Fruit fly (Drosophila melanogaster): ENCODE results near the gene kst.

The kst gene

DNA sequence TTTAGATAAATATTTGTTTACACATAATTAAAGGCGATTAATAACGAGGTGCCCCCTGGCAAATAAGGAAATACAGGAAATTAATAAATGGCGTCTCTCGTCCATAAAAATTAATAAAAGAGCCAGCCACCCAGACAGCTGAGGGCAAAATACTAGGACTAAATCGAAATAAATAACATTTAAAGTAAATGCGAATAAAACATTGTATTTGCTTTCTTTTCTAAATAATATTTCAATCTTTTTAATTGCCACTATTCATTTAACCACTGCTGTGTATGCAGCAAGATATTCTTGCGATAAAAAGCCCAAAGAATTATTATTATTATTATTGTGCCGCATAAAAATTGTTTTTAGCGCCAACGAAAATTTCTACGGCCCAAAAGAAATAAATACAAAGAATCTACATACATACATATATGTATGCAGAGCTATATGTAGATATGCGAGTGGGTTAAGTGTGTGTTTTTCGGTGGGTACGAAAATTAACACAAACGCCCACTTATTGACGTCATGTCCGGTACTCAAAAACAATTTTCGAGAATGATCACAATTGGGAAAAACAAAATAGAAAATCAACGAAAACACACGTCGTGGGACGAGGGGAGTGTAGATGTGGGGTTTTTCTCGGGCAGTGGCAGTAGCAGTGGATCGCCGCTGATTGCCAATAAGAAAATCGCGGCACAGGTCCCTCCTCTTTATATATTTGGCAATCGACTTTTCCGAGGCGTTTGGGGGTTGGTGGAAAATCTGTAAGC is 69.8 kb downstream of the kst start (continued):
- peak; percentile 2 for TF ChIP-seq CG12769 (tag; optimal IDR thresholded peaks at IDR 0.05)
- 0 out of 2 replicates have a peak, but pooled peaks have one; percentile 37 for TF ChIP-seq stc (GFP tag; IDR thresholded peaks at IDR 0.05)
- TF ChIP-seq CG30403 (GFP tag; optimal IDR thresholded peaks at IDR 0.05) = no peak
- TF ChIP-seq CG15073 (GFP tag; optimal IDR thresholded peaks at IDR 0.05) = no peak
- TF ChIP-seq CG12155 (GFP tag; optimal IDR thresholded peaks at IDR 0.05) = no peak
- TF ChIP-seq Sox102F (GFP tag; optimal IDR thresholded peaks at IDR 0.05) = peak; percentile 13
- TF ChIP-seq en (GFP tag; optimal IDR thresholded peaks at IDR 0.05) = no peak
- TF ChIP-seq Rfx (GFP tag; IDR thresholded peaks at IDR 0.05) = peak; percentile 30; the same call in 1 of the 2 replicates
- TF ChIP-seq lilli (GFP tag; optimal IDR thresholded peaks at IDR 0.05) = peak; percentile 2
- TF ChIP-seq CG14710 (tag; optimal IDR thresholded peaks at IDR 0.05) = no peak
- TF ChIP-seq CG4854 (GFP tag; optimal IDR thresholded peaks at IDR 0.05) = no peak
- no peak for TF ChIP-seq CG10321 (GFP tag; IDR thresholded peaks at IDR 0.05)
- TF ChIP-seq ranshi (GFP tag; IDR thresholded peaks at IDR 0.05) = 0 out of 2 replicates have a peak, but pooled peaks have one; percentile 12
- no peak for TF ChIP-seq zen2 (GFP tag; IDR thresholded peaks at IDR 0.05; ENCODE audit: partially characterized antibody)
- no peak for TF ChIP-seq CG17829 (tag; optimal IDR thresholded peaks at IDR 0.05)
- TF ChIP-seq hkb (optimal IDR thresholded peaks at IDR 0.05) = no peak
- peak; percentile 50; the same call in 1 of the 2 replicates for TF ChIP-seq hkb (GFP tag; IDR thresholded peaks at IDR 0.05)
- TF ChIP-seq CG15011 (GFP tag; optimal IDR thresholded peaks at IDR 0.05) = peak; percentile 8
- TF ChIP-seq CG4820 (GFP tag; optimal IDR thresholded peaks at IDR 0.05) = no peak
- TF ChIP-seq fd96Cb (tag; optimal IDR thresholded peaks at IDR 0.05) = no peak
- TF ChIP-seq CG17328 (GFP tag; IDR thresholded peaks at IDR 0.05) = no peak
- no peak for TF ChIP-seq sob (GFP tag; IDR thresholded peaks at IDR 0.05)

- TF ChIP-seq vvl (GFP tag; IDR thresholded peaks at IDR 0.05) (0 out of 2 replicates have a peak, but pooled peaks have one; percentile 29), ap (GFP tag; IDR thresholded peaks at IDR 0.05) (no peak), chinmo (GFP tag; IDR thresholded peaks at IDR 0.05; ENCODE audit: partially characterized antibody) (0 out of 4 replicates have a peak, but pooled peaks have one; percentile 28), Ets65A (GFP tag) (no peak), CG4730 (GFP tag; IDR thresholded peaks at IDR 0.05) (no peak), en (GFP tag; optimal IDR thresholded peaks at IDR 0.05) (no peak), ftz-f1 (GFP tag; optimal IDR thresholded peaks at IDR 0.05) (peak; percentile 74), CG8359 (GFP tag; optimal IDR thresholded peaks at IDR 0.05; ENCODE audit: borderline replicate concordance) (no peak), nmo (GFP tag; optimal IDR thresholded peaks at IDR 0.05) (no peak), crol (GFP tag; IDR thresholded peaks at IDR 0.05) (peak; percentile 22; the same call in 1 of the 2 replicates), CG31365 (tag; optimal IDR thresholded peaks at IDR 0.05) (no peak), oc (tag; optimal IDR thresholded peaks at IDR 0.05) (peak; percentile 9), dmrt11E (tag; optimal IDR thresholded peaks at IDR 0.05) (no peak), slbo (GFP tag; IDR thresholded peaks at IDR 0.05) (0 out of 2 replicates have a peak, but pooled peaks have one; percentile 20), sd (tag; optimal IDR thresholded peaks at IDR 0.05) (peak; percentile 67), hbn (GFP tag; IDR thresholded peaks at IDR 0.05; ENCODE audit: partially characterized antibody) (no peak), CG3281 (GFP tag; optimal IDR thresholded peaks at IDR 0.05) (no peak)
These were observed 70.8 kb downstream of the kst start for dm6 chr3L:3407481-3407880.

DNA sequence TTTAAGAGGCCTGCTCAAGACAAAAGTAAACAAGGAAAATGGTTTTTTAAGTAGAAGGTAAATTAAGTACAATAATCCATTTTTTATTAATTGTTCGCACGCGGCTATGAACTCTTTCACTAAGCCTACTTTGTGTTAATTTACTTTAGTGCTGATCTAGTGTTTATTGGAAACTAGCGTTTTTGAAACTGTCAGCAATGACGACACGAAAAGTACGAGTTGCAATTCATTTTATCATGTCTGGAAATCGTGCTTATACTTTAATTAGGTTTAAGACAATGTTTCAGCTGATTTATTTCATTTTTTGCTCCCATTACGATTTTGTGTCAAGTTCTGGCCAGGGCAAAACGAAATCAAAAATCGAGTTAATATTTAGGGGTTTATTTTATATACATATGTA is 71.6 kb downstream of the kst start:
- TF ChIP-seq CG33557 (GFP tag; optimal IDR thresholded peaks at IDR 0.05) (no peak), CG5245 (GFP tag; optimal IDR thresholded peaks at IDR 0.05) (no peak), CG14050 (GFP tag; IDR thresholded peaks at IDR 0.05) (no peak), CG17359 (tag; optimal IDR thresholded peaks at IDR 0.05) (no peak), Max (GFP tag; optimal IDR thresholded peaks at IDR 0.05) (no peak), Nf-YC (tag; optimal IDR thresholded peaks at IDR 0.05) (no peak), CG9817 (tag; optimal IDR thresholded peaks at IDR 0.05) (no peak), bigmax (GFP tag; optimal IDR thresholded peaks at IDR 0.05) (no peak), Med (GFP tag) (no peak), CG6272 (GFP tag; IDR thresholded peaks at IDR 0.05) (no peak), sob (GFP tag; IDR thresholded peaks at IDR 0.05) (no peak), tin (GFP tag; optimal IDR thresholded peaks at IDR 0.05) (no peak), onecut (GFP tag; IDR thresholded peaks at IDR 0.05) (no peak)
